Worm (Caenorhabditis elegans): ENCODE results near the gene R07H5.9.

- no peak for TF ChIP-seq him-1 (tag; optimal IDR thresholded peaks at IDR 0.05)
- TF ChIP-seq W03F9.2 (tag; optimal IDR thresholded peaks at IDR 0.05), result no peak
- TF ChIP-seq dao-5 (tag; optimal IDR thresholded peaks at IDR 0.05), result no peak
These were observed 22.8 kb downstream of the R07H5.9 start, which contains the start of gene best-7 for ce11 chrIV:11230069-11230468.
